Worm (Caenorhabditis elegans): ENCODE results near the gene T26H10.2.

- no peak for TF ChIP-seq dao-5 (tag; optimal IDR thresholded peaks at IDR 0.05)
- no peak for TF ChIP-seq W03F9.2 (tag; optimal IDR thresholded peaks at IDR 0.05)
Observed at ce11 chrV:11449404-11449803, 24.9 kb upstream of the T26H10.2 start.

Measured in whole organism, L4/young adult.